Fruit fly (Drosophila melanogaster) whole organism: Measurements from ENCODE around the gene Atat.

ENCODE experiments used
- EcR ChIP-seq, 2 experiments: fragments of >200 bp; optimal IDR thresholded peaks; 2 replicates each; lab custom pipeline; 2017; ENCODE audit warnings: missing biosample characterization in 2 of 2, missing genetic modification characterization in 2 of 2, missing genetic modification reagents in 2 of 2
- pan ChIP-seq: fragments of >200 bp; optimal IDR thresholded peaks from 2 replicates; lab custom pipeline; 2017

- no peak for TF ChIP-seq EcR (GFP tag; optimal IDR thresholded peaks at IDR 0.05; lab: Kevin White, UChicago)
- TF ChIP-seq pan: no peak
Observed at dm6 chr3L:9366850-9367430, 59.6 kb downstream of the Atat start, which contains the start of the genes Klp67A and CG4452.
